Fruit fly (Drosophila melanogaster): ENCODE measurements around the gene CG31688.
A peak's percentile ranks its signal among the peaks of the same experiment; 100 is the strongest.

The CG31688 gene

dm6 chr2L:20425854-20426396 is at the start of gene CG31688:
Gene CG31688 (plus strand): TSS chr2L:20426199.
- no peak for TF ChIP-seq dsx (GFP tag; optimal IDR thresholded peaks at IDR 0.05; ENCODE audit: poor library complexity, severe bottlenecking)
- TF ChIP-seq Eip78C (GFP tag) = peak; percentile 9
- no peak for TF ChIP-seq Hr38 (GFP tag; optimal IDR thresholded peaks at IDR 0.05)

dm6 chr2L:20381329-20381728 is 44.7 kb upstream of the CG31688 start:
- TF ChIP-seq CG6163 (GFP tag; IDR thresholded peaks at IDR 0.05) (peak; percentile 82), svp (GFP tag) (no peak), eg (GFP tag; IDR thresholded peaks at IDR 0.05) (peak; percentile 61), lz (GFP tag; optimal IDR thresholded peaks at IDR 0.05) (no peak), Hr39 (GFP tag; optimal IDR thresholded peaks at IDR 0.05) (no peak), CG1621 (tag; optimal IDR thresholded peaks at IDR 0.05) (peak; percentile 73), OdsH (GFP tag; optimal IDR thresholded peaks at IDR 0.05) (peak; percentile 66), fd85E (GFP tag; optimal IDR thresholded peaks at IDR 0.05) (no peak), Blimp-1 (GFP tag; optimal IDR thresholded peaks at IDR 0.05) (no peak), Eip78C (GFP tag) (peak; percentile 94), Hr4 (GFP tag; optimal IDR thresholded peaks at IDR 0.05) (peak; percentile 64), CG10669 (GFP tag; optimal IDR thresholded peaks at IDR 0.05) (peak; percentile 79), CG31627 (GFP tag; optimal IDR thresholded peaks at IDR 0.05) (no peak), Ets21C (GFP tag; optimal IDR thresholded peaks at IDR 0.05) (no peak), Eip93F (GFP tag; optimal IDR thresholded peaks at IDR 0.05) (no peak), dsx (GFP tag; optimal IDR thresholded peaks at IDR 0.05; ENCODE audit: poor library complexity, severe bottlenecking) (peak; percentile 77), CG16779 (tag; optimal IDR thresholded peaks at IDR 0.05) (peak; percentile 52), Sox14 (GFP tag; optimal IDR thresholded peaks at IDR 0.05) (peak; percentile 67), spab (GFP tag; optimal IDR thresholded peaks at IDR 0.05) (peak; percentile 72), fkh (GFP tag; optimal IDR thresholded peaks at IDR 0.05) (no peak), CG4318 (GFP tag; optimal IDR thresholded peaks at IDR 0.05) (peak; percentile 44), Sox102F (GFP tag; optimal IDR thresholded peaks at IDR 0.05) (no peak), esn (GFP tag; optimal IDR thresholded peaks at IDR 0.05) (no peak), CG11294 (GFP tag; IDR thresholded peaks at IDR 0.05) (no peak), salr (GFP tag; optimal IDR thresholded peaks at IDR 0.05) (peak; percentile 47 to 48), cyc (GFP tag; optimal IDR thresholded peaks at IDR 0.05) (no peak), CG6276 (GFP tag; optimal IDR thresholded peaks at IDR 0.05) (peak; percentile 37), achi (GFP tag; optimal IDR thresholded peaks at IDR 0.05) (peak; percentile 72), CG34406 (GFP tag; optimal IDR thresholded peaks at IDR 0.05) (peak; percentile 12), CG6808 (GFP tag; optimal IDR thresholded peaks at IDR 0.05) (peak; percentile 78), Smox (GFP tag; optimal IDR thresholded peaks at IDR 0.05) (no peak), CG8119 (GFP tag; IDR thresholded peaks at IDR 0.05) (peak; percentile 64), CG11762 (GFP tag; optimal IDR thresholded peaks at IDR 0.05; ENCODE audit: insufficient read depth) (peak; percentile 28), Ets96B (tag; optimal IDR thresholded peaks at IDR 0.05) (peak; percentile 79), Eip75B (GFP tag; optimal IDR thresholded peaks at IDR 0.05) (peak; percentile 69), dac (GFP tag; optimal IDR thresholded peaks at IDR 0.05) (peak; percentile 35), Met (GFP tag; optimal IDR thresholded peaks at IDR 0.05) (no peak), ss (GFP tag; optimal IDR thresholded peaks at IDR 0.05) (peak; percentile 81 to 98), Hr38 (GFP tag; optimal IDR thresholded peaks at IDR 0.05) (no peak), Lpt (GFP tag; optimal IDR thresholded peaks at IDR 0.05) (peak; percentile 40), CG11902 (GFP tag; optimal IDR thresholded peaks at IDR 0.05) (no peak), CG9139 (GFP tag; optimal IDR thresholded peaks at IDR 0.05) (peak; percentile 27), vri (GFP tag; optimal IDR thresholded peaks at IDR 0.05) (no peak), CG15336 (GFP tag; IDR thresholded peaks at IDR 0.05) (peak; percentile 61; the same call in 1 of the 2 replicates), Gug (GFP tag; IDR thresholded peaks at IDR 0.05) (no peak), CG7368 (GFP tag; optimal IDR thresholded peaks at IDR 0.05) (peak; percentile 0), fd59A (GFP tag; optimal IDR thresholded peaks at IDR 0.05) (peak; percentile 66), Sox15 (GFP tag; optimal IDR thresholded peaks at IDR 0.05) (peak; percentile 5), pdm3 (GFP tag; optimal IDR thresholded peaks at IDR 0.05) (peak; percentile 65)
